Worm (Caenorhabditis elegans) whole organism, midembryonic: ENCODE measurements around the gene chch-3.

ENCODE experiments used
- flt-1 ChIP-seq: fragments of 200-800 bp; sonication (Bioruptor generic); IDR thresholded peaks from 2 replicates; pipeline ENCODE4 v1.3.6; 2022; ENCODE audit warnings: missing genetic modification characterization, missing compliant biosample characterization
- med-1 ChIP-seq: sonication (generic microtip); optimal IDR thresholded peaks from 2 replicates; lab custom pipeline; 2017; ENCODE audit warnings: missing genetic modification characterization, mild to moderate bottlenecking, missing compliant biosample characterization, antibody characterized with exemption, missing genetic modification reagents; ENCODE audit not compliant: insufficient read depth
- ref-1 ChIP-seq: fragments of 200-800 bp; sonication (Bioruptor generic); conservative IDR thresholded peaks from 2 replicates; pipeline ENCODE4 v1.3.6; 2022; ENCODE audit warnings: missing genetic modification reagents, missing genetic modification characterization, missing compliant biosample characterization
- tab-1 ChIP-seq: fragments of 200-800 bp; sonication (Bioruptor generic); IDR thresholded peaks from 2 replicates; pipeline ENCODE4 v1.3.6; 2022; ENCODE audit warnings: missing genetic modification characterization, missing compliant biosample characterization

DNA sequence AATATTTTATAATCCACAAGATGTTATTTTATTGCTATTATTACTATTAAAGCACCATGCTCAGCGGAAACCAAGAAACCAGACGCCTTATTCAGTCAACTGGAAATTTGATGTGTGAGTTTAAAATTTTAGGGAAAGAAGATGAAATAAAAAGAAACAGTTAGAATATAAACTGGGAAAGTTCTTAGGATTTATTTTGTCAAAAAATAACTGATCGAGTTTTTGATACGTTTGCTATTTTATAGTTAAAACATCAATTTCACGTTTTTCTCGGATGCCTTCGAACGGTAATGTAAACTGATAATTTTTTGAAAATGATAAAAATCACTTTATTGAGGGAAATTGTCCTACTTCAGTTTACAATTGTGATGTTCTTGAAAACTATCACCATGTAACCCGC is 44.4 kb upstream of the chch-3 start, which contains the start of gene C06C3.3:
- TF ChIP-seq flt-1 (GFP tag; lab: Robert Waterston, UW) (no peak), med-1 (GFP tag; lab: Kevin White, UChicago) (no peak), ref-1 (GFP tag; lab: Robert Waterston, UW) (no peak), tab-1 (GFP tag; lab: Robert Waterston, UW) (no peak)
